Fruit fly (Drosophila melanogaster) whole organism: ENCODE results near the gene Svil.

Experiments
- CG8478 ChIP-seq: fragments of >200 bp; optimal IDR thresholded peaks from 2 replicates; lab custom pipeline; 2018; ENCODE audit warnings: inconsistent platforms
- Dll ChIP-seq: fragments of >200 bp; optimal IDR thresholded peaks from 2 replicates; lab custom pipeline; 2017
- EcR ChIP-seq, 2 experiments: fragments of >200 bp; optimal IDR thresholded peaks; 2 replicates each; lab custom pipeline; 2017; ENCODE audit warnings: missing biosample characterization in 2 of 2, missing genetic modification characterization in 2 of 2, missing genetic modification reagents in 2 of 2
- pan ChIP-seq: fragments of >200 bp; optimal IDR thresholded peaks from 2 replicates; lab custom pipeline; 2017

dm6 chr3L:2472302-2473016 is 95.0 kb downstream of the Svil start:
- TF ChIP-seq CG8478 (lab: Kevin White, UChicago): no peak
- peak; percentile 68 for TF ChIP-seq pan (lab: Kevin White, UChicago)
- TF ChIP-seq Dll: no peak
- TF ChIP-seq EcR (GFP tag; optimal IDR thresholded peaks at IDR 0.05; lab: Kevin White, UChicago): peak in 1 of 2 experiments; percentile 51
